Worm (Caenorhabditis elegans): ENCODE measurements around the gene lgc-5.

Gene lgc-5

DNA sequence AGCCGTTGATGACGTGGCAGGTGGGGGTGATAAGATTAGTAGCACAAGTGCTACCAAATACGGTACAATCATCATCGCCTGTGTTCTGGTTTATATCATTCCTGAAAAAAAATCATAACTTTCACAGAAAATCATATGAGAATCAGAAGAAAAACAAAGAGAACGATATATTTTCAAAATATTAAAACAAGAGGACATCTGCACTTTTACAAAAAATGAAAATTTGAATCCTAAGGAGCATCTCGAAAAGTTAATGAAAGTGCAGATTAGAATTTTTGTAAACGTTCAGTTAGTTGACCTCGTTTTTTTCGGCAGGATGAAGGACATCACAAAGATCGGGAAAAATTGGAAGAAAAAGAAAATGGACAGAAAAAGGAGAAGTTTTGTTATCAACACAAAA lies 29.6 kb upstream of the lgc-5 start, which contains the start of gene F35H10.10:
F35H10.10 (minus strand) TSS at position 101 of the 400 bp plus-strand sequence.
- no peak for TF ChIP-seq flt-1 (GFP tag; IDR thresholded peaks at IDR 0.05)
- TF ChIP-seq ztf-23 (GFP tag; IDR thresholded peaks at IDR 0.05), result no peak
- no peak for TF ChIP-seq klf-2 (GFP tag; conservative IDR thresholded peaks at IDR 0.05)
- no peak for TF ChIP-seq ztf-29 (GFP tag; IDR thresholded peaks at IDR 0.05)

DNA sequence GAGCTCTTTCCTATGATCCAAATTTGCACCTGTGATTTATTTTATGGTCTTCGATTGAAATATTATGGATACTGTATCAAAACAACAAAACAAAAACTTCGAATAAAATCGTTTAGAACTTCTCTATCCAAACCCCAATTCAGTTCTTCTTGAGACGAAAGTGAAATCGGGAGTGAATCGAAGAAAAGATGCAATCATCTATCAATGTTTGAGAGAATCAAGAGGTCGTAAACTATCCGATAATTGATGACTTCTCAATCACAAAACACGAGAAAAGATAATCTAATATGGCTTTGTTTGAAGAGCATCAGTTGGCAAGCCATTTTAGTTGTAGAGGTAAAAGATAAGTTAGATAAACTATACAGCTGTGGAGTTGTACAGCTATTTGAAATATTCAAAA lies 24.7 kb upstream of the lgc-5 start:
- no peak for TF ChIP-seq ztf-23 (GFP tag; IDR thresholded peaks at IDR 0.05)
- TF ChIP-seq flt-1 (GFP tag; IDR thresholded peaks at IDR 0.05), result no peak
- TF ChIP-seq cog-1 (tag; optimal IDR thresholded peaks at IDR 0.05), result no peak
- TF ChIP-seq med-1 (GFP tag; optimal IDR thresholded peaks at IDR 0.05; ENCODE audit: insufficient read depth), result no peak
- no peak for TF ChIP-seq T22C8.4 (GFP tag; IDR thresholded peaks at IDR 0.05)
- TF ChIP-seq ztf-29 (GFP tag; IDR thresholded peaks at IDR 0.05), result no peak

DNA sequence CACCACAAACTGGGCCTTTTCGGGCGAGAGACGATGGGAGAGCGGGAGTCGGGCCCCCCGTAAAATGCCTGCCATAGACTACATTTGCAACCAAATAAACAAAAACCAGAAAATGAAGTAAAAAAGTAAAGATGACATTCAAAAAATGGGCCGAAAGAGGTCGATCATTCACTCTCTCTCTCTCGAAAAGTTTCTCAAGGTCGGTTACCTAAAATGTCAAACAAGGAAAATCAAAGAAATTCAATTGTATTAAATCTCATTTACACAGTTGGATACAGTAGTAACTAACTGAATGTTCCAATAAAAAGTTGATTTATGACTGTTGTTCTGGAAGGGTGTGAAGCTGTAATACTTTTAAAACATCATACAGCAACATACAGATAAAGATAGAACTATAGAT lies 23.7 kb upstream of the lgc-5 start:
- TF ChIP-seq tab-1 (GFP tag; IDR thresholded peaks at IDR 0.05) (no peak), flt-1 (GFP tag; IDR thresholded peaks at IDR 0.05) (no peak), ztf-29 (GFP tag; IDR thresholded peaks at IDR 0.05) (no peak), med-1 (GFP tag; optimal IDR thresholded peaks at IDR 0.05; ENCODE audit: insufficient read depth) (no peak), ref-1 (GFP tag; conservative IDR thresholded peaks at IDR 0.05) (no peak)

DNA sequence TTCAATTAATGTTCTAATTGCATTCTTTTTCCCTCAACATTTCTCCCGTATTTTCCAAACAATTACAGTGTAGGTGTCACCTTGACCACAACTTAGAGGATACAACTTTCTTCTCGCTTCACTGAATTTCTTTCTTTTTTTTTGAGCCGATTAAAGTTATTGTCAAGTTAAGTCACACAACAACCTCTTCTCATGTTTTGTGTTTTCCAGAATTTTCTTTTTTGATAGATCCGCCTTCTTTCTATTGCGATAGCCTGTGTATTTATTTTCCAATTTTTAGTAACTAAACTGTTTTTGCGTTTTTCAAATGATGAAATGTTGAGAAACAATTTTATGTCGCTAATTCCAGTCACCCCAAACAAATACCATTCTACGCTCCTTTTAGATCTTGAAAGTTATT lies 16.8 kb upstream of the lgc-5 start, which contains the start of gene F35H10.3:
F35H10.3 (plus strand) TSS at position 301 of the 400 bp plus-strand sequence.
- TF ChIP-seq ztf-29 (GFP tag; IDR thresholded peaks at IDR 0.05) (no peak), tab-1 (GFP tag; IDR thresholded peaks at IDR 0.05) (no peak), ref-1 (GFP tag; conservative IDR thresholded peaks at IDR 0.05) (no peak), T22C8.4 (GFP tag; IDR thresholded peaks at IDR 0.05) (no peak), cog-1 (tag; optimal IDR thresholded peaks at IDR 0.05) (no peak), klf-2 (GFP tag; conservative IDR thresholded peaks at IDR 0.05) (no peak), med-1 (GFP tag; optimal IDR thresholded peaks at IDR 0.05; ENCODE audit: insufficient read depth) (no peak), flt-1 (GFP tag; IDR thresholded peaks at IDR 0.05) (no peak), ztf-23 (GFP tag; IDR thresholded peaks at IDR 0.05) (no peak)

DNA sequence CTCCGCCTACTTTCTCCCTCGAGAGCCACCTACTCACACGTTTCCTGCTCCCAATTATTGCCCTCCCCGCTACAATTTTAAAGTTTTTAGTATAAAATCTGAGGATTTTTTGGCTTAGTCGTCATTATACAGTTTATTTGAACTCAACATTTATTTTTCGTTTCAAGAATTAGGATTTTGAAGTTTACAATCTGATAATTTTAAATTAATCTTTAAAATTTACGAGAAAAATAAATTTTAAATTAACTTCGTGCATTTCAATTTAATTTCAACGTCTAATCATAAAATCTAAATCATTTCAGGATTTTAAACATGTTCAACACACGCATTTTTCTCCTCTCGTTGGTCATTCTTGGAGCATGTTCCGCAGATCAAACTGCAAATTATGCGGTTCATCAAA lies 13.6 kb upstream of the lgc-5 start, which contains the start of gene F35H10.2:
F35H10.2 (plus strand) TSS at position 301 of the 400 bp plus-strand sequence.
- no peak for TF ChIP-seq cog-1 (tag; optimal IDR thresholded peaks at IDR 0.05)

DNA sequence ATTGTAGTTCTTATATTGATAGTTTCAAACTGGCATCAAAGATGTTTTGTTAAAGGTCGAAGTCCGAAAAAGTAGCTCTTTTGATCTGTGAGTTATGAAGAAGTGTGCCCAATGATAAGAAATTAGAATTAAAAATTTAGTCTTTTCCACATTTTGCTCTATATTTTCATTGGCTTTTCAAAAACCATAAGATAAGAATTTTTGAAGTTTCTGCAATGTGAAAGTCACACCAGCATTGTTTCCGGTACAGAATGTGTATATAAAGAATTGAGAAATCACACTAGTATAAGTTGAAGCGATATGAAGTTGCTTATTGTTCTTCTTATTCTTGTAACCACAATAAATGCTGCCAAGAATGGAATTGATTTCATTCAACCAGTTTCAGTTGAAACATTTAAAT lies 10.0 kb upstream of the lgc-5 start, which contains the start of gene lys-10:
lys-10 (plus strand) TSS at position 301 of the 400 bp plus-strand sequence.
- TF ChIP-seq flt-1 (GFP tag; IDR thresholded peaks at IDR 0.05) (no peak), ref-1 (GFP tag; conservative IDR thresholded peaks at IDR 0.05) (no peak), tab-1 (GFP tag; IDR thresholded peaks at IDR 0.05) (no peak), cog-1 (tag; optimal IDR thresholded peaks at IDR 0.05) (no peak), ztf-29 (GFP tag; IDR thresholded peaks at IDR 0.05) (no peak), klf-2 (GFP tag; conservative IDR thresholded peaks at IDR 0.05) (no peak), med-1 (GFP tag; optimal IDR thresholded peaks at IDR 0.05; ENCODE audit: insufficient read depth) (no peak), T22C8.4 (GFP tag; IDR thresholded peaks at IDR 0.05) (no peak), ztf-23 (GFP tag; IDR thresholded peaks at IDR 0.05) (no peak)

DNA sequence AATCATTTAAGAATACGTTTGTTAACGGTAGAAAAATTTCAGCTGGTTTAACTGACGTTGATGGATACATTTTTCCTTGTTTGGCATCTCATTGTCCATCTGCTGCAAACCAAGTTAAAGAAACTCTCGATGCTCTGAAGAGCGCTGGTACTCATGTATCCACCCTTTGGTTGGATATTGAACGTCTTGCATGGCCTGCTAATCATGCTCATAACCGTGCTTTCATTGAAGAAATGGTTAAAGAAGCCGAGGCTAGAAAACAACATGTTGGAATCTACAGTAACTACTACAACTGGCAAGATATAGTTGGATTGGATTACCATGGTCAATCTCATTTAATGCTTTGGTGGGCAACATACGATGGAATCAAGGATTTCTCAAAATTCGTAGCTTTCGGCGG lies 9.5 kb upstream of the lgc-5 start:
- no peak for TF ChIP-seq flt-1 (GFP tag; IDR thresholded peaks at IDR 0.05)
- no peak for TF ChIP-seq cog-1 (tag; optimal IDR thresholded peaks at IDR 0.05)
- no peak for TF ChIP-seq tab-1 (GFP tag; IDR thresholded peaks at IDR 0.05)
- TF ChIP-seq ref-1 (GFP tag; conservative IDR thresholded peaks at IDR 0.05), result no peak
- no peak for TF ChIP-seq ztf-23 (GFP tag; IDR thresholded peaks at IDR 0.05)
- no peak for TF ChIP-seq klf-2 (GFP tag; conservative IDR thresholded peaks at IDR 0.05)
- TF ChIP-seq ztf-29 (GFP tag; IDR thresholded peaks at IDR 0.05), result no peak
- TF ChIP-seq med-1 (GFP tag; optimal IDR thresholded peaks at IDR 0.05; ENCODE audit: insufficient read depth), result no peak
- no peak for TF ChIP-seq T22C8.4 (GFP tag; IDR thresholded peaks at IDR 0.05)

DNA sequence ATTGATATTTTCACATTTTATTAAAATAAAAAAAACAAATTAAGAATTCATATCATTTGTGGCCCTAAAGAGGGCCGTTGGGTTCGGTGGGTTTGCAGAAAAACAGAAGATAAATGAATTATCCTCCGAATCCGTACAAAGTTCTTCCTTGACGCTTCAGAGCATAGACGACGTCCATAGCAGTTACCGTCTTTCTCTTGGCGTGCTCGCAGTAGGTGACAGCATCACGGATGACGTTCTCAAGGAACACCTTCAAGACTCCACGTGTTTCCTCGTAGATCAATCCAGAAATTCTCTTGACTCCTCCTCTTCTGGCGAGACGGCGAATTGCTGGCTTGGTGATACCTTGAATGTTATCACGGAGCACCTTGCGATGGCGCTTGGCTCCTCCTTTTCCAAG lies 8.9 kb upstream of the lgc-5 start:
- TF ChIP-seq ref-1 (GFP tag; conservative IDR thresholded peaks at IDR 0.05) (no peak), flt-1 (GFP tag; IDR thresholded peaks at IDR 0.05) (no peak), med-1 (GFP tag; optimal IDR thresholded peaks at IDR 0.05; ENCODE audit: insufficient read depth) (no peak), T22C8.4 (GFP tag; IDR thresholded peaks at IDR 0.05) (no peak), cog-1 (tag; optimal IDR thresholded peaks at IDR 0.05) (no peak), tab-1 (GFP tag; IDR thresholded peaks at IDR 0.05) (no peak), ztf-23 (GFP tag; IDR thresholded peaks at IDR 0.05) (no peak), ztf-29 (GFP tag; IDR thresholded peaks at IDR 0.05) (no peak), klf-2 (GFP tag; conservative IDR thresholded peaks at IDR 0.05) (no peak)

DNA sequence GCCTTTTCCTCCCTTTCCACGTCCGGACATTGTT lies 8.7 kb upstream of the lgc-5 start, which contains the start of gene his-31:
his-31 (minus strand) TSS at position 30 of the 34 bp plus-strand sequence.
- no peak for TF ChIP-seq tab-1 (GFP tag; IDR thresholded peaks at IDR 0.05)
- TF ChIP-seq ztf-29 (GFP tag; IDR thresholded peaks at IDR 0.05), result no peak
- TF ChIP-seq klf-2 (GFP tag; conservative IDR thresholded peaks at IDR 0.05), result no peak
- TF ChIP-seq cog-1 (tag; optimal IDR thresholded peaks at IDR 0.05), result no peak
- TF ChIP-seq flt-1 (GFP tag; IDR thresholded peaks at IDR 0.05), result no peak
- no peak for TF ChIP-seq T22C8.4 (GFP tag; IDR thresholded peaks at IDR 0.05)
- TF ChIP-seq ref-1 (GFP tag; conservative IDR thresholded peaks at IDR 0.05), result no peak
- no peak for TF ChIP-seq ztf-23 (GFP tag; IDR thresholded peaks at IDR 0.05)
- no peak for TF ChIP-seq med-1 (GFP tag; optimal IDR thresholded peaks at IDR 0.05; ENCODE audit: insufficient read depth)

DNA sequence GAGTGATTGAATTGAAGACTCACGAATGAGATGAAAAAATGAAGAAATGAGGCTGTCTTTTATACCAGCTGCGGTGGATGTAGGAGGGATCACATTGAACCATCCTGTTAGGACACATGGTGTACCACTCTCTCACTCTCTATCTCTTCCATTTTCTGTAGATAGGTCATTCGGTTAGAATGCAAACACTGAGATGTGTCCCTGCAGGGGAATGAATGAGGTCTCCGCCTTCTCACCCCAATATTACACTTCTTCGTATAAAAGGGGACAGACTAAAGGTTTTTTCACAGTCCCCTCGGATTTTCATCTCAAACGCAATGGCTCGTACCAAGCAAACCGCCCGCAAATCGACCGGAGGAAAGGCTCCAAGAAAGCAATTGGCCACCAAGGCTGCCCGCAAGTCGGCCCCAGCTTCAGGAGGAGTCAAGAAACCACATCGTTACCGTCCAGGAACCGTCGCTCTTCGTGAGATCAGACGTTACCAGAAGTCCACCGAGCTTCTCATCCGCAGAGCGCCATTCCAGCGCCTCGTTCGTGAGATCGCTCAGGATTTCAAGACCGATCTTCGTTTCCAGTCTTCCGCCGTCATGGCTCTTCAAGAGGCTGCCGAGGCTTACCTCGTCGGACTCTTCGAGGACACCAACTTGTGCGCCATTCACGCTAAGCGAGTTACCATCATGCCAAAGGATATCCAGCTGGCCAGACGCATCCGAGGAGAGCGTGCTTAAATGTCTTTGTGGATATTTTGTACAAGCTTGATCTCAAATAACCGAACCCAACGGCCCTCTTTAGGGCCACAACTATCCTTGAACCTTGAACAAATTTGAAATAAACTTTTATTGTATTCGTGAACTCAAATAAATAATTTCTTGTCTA lies 8.3 kb upstream of the lgc-5 start, which contains the start of gene his-32:
his-32 (plus strand) TSS at position 318 of the 876 bp plus-strand sequence.
- TF ChIP-seq cog-1 (tag; optimal IDR thresholded peaks at IDR 0.05), result peak; percentile 87
- peak; percentile 14; the same call in 1 of the 2 replicates for TF ChIP-seq ztf-29 (GFP tag; IDR thresholded peaks at IDR 0.05)
- no peak for TF ChIP-seq T22C8.4 (GFP tag; IDR thresholded peaks at IDR 0.05)
- TF ChIP-seq flt-1 (GFP tag; IDR thresholded peaks at IDR 0.05), result peak; percentile 86
- TF ChIP-seq ref-1 (GFP tag; conservative IDR thresholded peaks at IDR 0.05), result no peak; the same call in 1 of the 2 replicates
